Fruit fly (Drosophila melanogaster) Kc167 (cell line): Measurements from ENCODE around the gene Tim17b1.

Experiments used
- Myc ChIP-seq: fragments of >200 bp; optimal IDR thresholded peaks from 2 replicates; lab custom pipeline; 2017; ENCODE audit warnings: missing external identifiers
- Sin3A ChIP-seq: fragments of >200 bp; optimal IDR thresholded peaks from 2 replicates; lab custom pipeline; 2018; ENCODE audit warnings: missing external identifiers
- h ChIP-seq: fragments of >200 bp; optimal IDR thresholded peaks from 3 replicates; lab custom pipeline; 2018; ENCODE audit warnings: missing external identifiers
- insv ChIP-seq: fragments of >200 bp; optimal IDR thresholded peaks from 3 replicates; lab custom pipeline; 2018; ENCODE audit warnings: missing external identifiers
- psq ChIP-seq: fragments of >200 bp; optimal IDR thresholded peaks from 2 replicates; lab custom pipeline; 2017; ENCODE audit warnings: missing external identifiers
- ttk ChIP-seq: sonication (Bioruptor generic); optimal IDR thresholded peaks from 2 replicates; lab custom pipeline; 2017; ENCODE audit warnings: missing external identifiers

The Tim17b1 gene

DNA sequence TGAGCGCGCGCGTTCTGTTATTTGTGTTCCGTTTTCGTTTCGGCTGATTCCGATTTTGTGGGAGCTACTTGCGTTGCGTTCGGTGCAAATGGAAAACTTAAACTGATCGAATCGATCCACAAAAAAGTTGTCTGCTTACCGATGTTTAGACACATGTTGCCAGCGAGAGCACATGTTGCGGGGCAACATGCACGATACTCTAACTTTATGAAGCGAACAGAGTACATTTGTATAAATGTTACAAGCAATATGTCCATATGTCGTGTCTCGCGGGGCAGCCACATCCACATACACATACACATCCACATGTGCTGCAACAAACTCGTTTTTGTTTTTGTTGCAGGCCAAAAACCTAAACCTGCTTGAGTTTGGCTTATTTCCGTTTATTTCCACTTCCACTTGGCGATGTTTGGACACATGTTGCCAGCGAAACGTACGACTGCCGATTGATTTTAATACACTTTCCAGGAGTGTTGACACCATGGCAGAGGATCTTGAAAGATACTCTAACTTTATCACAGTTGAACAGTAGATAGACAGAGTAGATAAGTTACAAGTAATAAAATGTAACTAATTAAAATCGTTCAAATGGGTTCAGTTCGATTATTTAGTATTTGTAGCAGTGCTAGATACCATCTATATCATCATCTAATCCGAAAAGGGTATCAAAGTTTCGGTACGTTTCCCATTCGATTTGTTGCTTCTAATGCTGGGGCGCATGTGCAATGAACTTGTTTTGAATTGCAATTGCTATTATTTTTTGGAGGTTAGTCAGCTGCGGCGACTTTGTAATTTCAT lies 24.0 kb downstream of the Tim17b1 start:
- TF ChIP-seq insv: no peak
- TF ChIP-seq ttk (lab: Kevin White, UChicago): no peak
- TF ChIP-seq h (lab: Kevin White, UChicago): no peak
- TF ChIP-seq Sin3A (lab: Kevin White, UChicago): no peak
- no peak for TF ChIP-seq psq
- no peak for TF ChIP-seq Myc (lab: Kevin White, UChicago)

DNA sequence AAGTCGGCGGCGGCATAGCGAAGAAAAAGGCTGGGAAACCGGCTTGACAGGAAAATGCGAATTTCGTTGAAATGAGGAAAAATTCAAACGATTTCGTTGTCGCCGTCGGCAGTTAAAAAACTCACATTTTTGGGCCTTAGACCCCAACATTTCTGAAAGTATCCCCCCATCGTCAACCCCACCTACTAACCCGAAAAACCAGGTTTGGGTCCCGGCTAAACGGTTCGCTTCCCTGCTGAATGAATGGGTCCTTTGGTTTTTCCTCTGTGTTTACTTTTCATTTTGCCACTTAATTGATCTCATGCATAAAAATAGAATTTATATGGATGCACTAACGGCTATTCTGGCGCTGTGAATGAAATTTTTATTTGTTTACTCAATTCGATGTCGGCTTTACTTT lies 26.2 kb downstream of the Tim17b1 start:
- TF ChIP-seq psq: no peak
- no peak for TF ChIP-seq Sin3A (lab: Kevin White, UChicago)
- TF ChIP-seq Myc (lab: Kevin White, UChicago): no peak
- no peak for TF ChIP-seq insv

DNA sequence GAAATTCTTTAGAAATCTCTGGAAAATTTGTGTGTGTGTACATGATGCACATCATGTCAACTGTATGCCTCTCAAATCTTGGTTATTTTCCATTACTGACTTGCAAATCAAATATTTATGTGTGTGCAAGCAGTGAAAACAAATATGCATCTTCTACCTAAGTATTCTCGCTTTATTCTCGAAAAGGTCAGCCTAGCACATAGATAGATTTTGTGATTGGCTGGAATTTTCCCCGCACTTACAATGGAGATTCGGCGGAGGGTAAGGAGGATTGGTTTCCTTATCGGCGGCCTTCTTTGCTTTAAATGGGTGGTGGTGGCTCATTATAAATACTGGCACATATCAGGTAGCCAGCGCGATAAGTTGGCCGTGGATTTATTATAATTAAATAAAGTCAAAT lies 28.0 kb downstream of the Tim17b1 start:
- TF ChIP-seq h (lab: Kevin White, UChicago): no peak
- no peak for TF ChIP-seq psq
- TF ChIP-seq Sin3A (lab: Kevin White, UChicago): no peak
- no peak for TF ChIP-seq insv
- no peak for TF ChIP-seq ttk (lab: Kevin White, UChicago)

DNA sequence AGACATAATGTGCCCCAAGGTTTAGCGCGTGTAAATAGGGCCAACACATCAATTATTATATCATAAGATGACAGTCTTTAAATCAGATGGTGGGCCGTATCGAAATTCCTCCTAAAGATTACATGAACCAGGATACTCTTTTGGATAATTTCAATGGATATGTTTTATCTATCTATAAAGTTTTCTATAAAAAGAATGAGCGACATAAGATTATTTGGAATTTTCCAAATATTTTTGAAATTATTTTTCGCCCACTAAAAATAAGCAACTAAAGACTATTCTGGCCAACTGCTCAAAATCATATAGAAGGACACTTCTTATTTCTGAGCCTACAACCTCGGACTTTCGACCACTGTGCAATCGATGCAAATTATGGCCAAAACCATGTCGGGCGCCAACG lies 30.4 kb downstream of the Tim17b1 start:
- no peak for TF ChIP-seq psq
- TF ChIP-seq h (lab: Kevin White, UChicago): no peak
- TF ChIP-seq ttk (lab: Kevin White, UChicago): no peak
- no peak for TF ChIP-seq Myc (lab: Kevin White, UChicago)
- no peak for TF ChIP-seq Sin3A (lab: Kevin White, UChicago)
- no peak for TF ChIP-seq insv

DNA sequence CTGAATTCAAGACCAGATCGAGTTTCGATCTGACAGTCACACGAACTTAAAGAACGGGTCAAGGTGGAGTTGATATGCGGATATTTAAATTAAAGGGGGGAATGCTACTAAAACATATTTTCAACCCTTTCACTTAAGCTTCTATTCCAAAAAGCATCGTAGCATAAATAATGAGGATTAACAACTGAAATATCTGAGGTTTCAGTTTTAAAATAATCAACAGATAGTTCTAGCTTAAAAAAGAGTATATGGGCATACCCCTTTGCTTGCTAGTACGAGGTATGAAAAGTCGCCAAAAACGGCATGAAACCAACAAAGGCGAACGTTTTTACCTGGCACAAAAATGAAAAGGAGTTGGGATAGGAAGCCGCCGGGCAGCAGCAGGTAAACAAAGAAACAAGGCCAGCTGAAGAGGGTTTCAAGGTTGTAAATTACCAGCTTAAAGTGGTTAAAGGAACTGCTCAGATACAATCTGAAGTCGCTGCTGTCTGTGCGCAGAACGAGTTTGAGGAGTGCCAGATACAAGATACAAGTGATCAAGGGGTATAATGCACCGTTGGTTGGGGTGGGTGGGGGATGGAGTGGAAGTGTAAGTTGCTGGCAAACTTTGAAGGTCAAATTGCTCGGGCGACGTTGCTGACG lies 31.9 kb downstream of the Tim17b1 start:
- TF ChIP-seq Sin3A (lab: Kevin White, UChicago) (no peak), Myc (lab: Kevin White, UChicago) (no peak), psq (no peak), insv (no peak), h (lab: Kevin White, UChicago) (no peak), ttk (lab: Kevin White, UChicago) (no peak)

DNA sequence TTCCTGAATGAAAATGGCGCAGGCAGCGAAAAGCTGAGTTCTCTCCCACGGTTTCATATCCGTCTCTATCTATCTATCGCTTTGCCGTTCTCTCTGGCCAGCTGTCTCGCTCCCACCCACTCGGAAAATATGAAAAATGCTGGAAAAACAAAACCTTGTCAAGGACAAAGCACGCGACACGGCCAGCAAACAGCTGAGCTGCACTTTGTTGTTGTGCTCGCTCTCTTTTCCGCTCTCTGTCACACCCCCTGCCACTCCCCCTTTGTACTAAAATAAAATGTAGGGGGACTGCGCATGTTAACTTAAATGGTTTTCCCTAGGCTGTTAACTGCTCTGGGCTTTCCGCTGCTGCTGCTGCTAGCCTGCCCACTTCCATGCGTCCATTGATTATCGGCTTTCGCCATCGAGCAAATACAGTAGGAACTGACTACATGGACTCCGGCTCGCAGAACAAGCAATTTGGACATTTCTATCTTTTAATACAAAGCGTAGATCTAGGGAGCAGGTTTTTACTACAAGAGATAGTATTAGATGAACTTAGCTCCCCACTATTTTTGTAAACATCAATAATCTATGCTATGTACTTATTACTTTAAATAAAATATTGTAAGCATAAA lies 46.9 kb downstream of the Tim17b1 start:
- no peak for TF ChIP-seq psq
- no peak for TF ChIP-seq Sin3A (lab: Kevin White, UChicago)
- no peak for TF ChIP-seq Myc (lab: Kevin White, UChicago)
- TF ChIP-seq h (lab: Kevin White, UChicago): no peak
- no peak for TF ChIP-seq insv
- TF ChIP-seq ttk (lab: Kevin White, UChicago): no peak

DNA sequence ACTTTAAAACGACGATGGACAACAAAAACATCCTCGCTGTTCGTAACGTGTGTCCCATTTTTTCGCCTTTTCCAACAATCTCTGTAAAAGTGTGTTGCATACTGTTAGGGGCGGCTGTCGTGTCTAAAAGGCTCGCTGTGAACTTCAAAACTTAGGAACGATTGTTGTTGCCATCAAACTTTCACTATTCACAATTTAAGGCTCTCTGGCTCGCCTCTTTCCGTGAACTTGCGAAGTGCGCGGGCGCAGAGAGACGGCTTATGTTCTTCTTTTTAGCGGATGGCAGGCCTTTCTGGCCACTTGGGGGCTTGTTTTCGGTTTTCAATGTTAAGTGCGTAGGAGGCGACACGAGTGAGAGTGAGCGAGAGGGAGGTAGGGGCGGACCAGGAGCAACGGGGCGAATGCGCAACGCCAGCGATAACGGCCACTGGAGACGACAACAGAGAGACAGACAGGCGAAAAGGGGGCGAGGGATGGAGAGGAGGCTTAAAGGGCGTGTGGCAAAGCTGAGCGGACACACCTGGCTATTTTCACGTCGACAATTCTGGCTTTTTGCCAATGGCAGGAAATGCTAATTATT lies 50.5 kb downstream of the Tim17b1 start, which contains the start of gene mtd:
mtd (minus strand) TSS at position 51 of the 580 bp plus-strand sequence.
- no peak for TF ChIP-seq h (lab: Kevin White, UChicago)
- TF ChIP-seq insv: no peak
- no peak for TF ChIP-seq ttk (lab: Kevin White, UChicago)
- TF ChIP-seq psq: no peak
